Fruit fly (Drosophila melanogaster) whole organism: ENCODE results near the gene hid.

Source experiments
- CG8478 ChIP-seq: fragments of >200 bp; optimal IDR thresholded peaks from 2 replicates; lab custom pipeline; 2018; ENCODE audit warnings: inconsistent platforms
- Dll ChIP-seq: fragments of >200 bp; optimal IDR thresholded peaks from 2 replicates; lab custom pipeline; 2017
- EcR ChIP-seq, 2 experiments: fragments of >200 bp; optimal IDR thresholded peaks; 2 replicates each; lab custom pipeline; 2017; ENCODE audit warnings: missing biosample characterization in 2 of 2, missing genetic modification characterization in 2 of 2, missing genetic modification reagents in 2 of 2
- pan ChIP-seq: fragments of >200 bp; optimal IDR thresholded peaks from 2 replicates; lab custom pipeline; 2017
- psq ChIP-seq: fragments of >200 bp; optimal IDR thresholded peaks from 2 replicates; lab custom pipeline; 2017
- usp ChIP-seq: fragments of >200 bp; optimal IDR thresholded peaks from 2 replicates; lab custom pipeline; 2017; ENCODE audit warnings: missing biosample characterization, missing genetic modification characterization, mixed read lengths

The hid gene

dm6 chr3L:18225446-18226380 is 40.3 kb upstream of the hid start:
- TF ChIP-seq CG8478 (lab: Kevin White, UChicago) = no peak
- TF ChIP-seq EcR (GFP tag; optimal IDR thresholded peaks at IDR 0.05; lab: Kevin White, UChicago) = no peak
- no peak for TF ChIP-seq pan (lab: Kevin White, UChicago)
- no peak for TF ChIP-seq usp
- no peak for TF ChIP-seq psq
- no peak for TF ChIP-seq Dll (lab: Kevin White, UChicago)

- TF ChIP-seq CG8478 (lab: Kevin White, UChicago) (no peak), usp (no peak)
Observed at dm6 chr3L:18224612-18225409, 39.4 kb upstream of the hid start.

dm6 chr3L:18223437-18223836 is 38.0 kb upstream of the hid start:
- TF ChIP-seq Dll (lab: Kevin White, UChicago) = no peak
- TF ChIP-seq EcR (GFP tag; optimal IDR thresholded peaks at IDR 0.05; lab: Kevin White, UChicago) = no peak
- TF ChIP-seq usp = no peak
- no peak for TF ChIP-seq CG8478 (lab: Kevin White, UChicago)
- TF ChIP-seq psq = no peak
- TF ChIP-seq pan (lab: Kevin White, UChicago) = no peak

- TF ChIP-seq usp (no peak), EcR (GFP tag; optimal IDR thresholded peaks at IDR 0.05; lab: Kevin White, UChicago) (no peak), psq (no peak), pan (lab: Kevin White, UChicago) (no peak), CG8478 (lab: Kevin White, UChicago) (no peak), Dll (lab: Kevin White, UChicago) (no peak)
Observed at dm6 chr3L:18222284-18222683, 36.8 kb upstream of the hid start.

- TF ChIP-seq usp (no peak), pan (lab: Kevin White, UChicago) (no peak), psq (no peak), Dll (lab: Kevin White, UChicago) (no peak), EcR (GFP tag; optimal IDR thresholded peaks at IDR 0.05; lab: Kevin White, UChicago) (no peak), CG8478 (lab: Kevin White, UChicago) (no peak)
Observed at dm6 chr3L:18221275-18221858, 35.9 kb upstream of the hid start.

- TF ChIP-seq psq = no peak
- TF ChIP-seq usp = no peak
- TF ChIP-seq EcR (GFP tag; optimal IDR thresholded peaks at IDR 0.05; lab: Kevin White, UChicago) = no peak
- TF ChIP-seq pan (lab: Kevin White, UChicago) = no peak
- TF ChIP-seq Dll (lab: Kevin White, UChicago) = no peak
- TF ChIP-seq CG8478 (lab: Kevin White, UChicago) = no peak
Observed at dm6 chr3L:18219388-18219787, 33.9 kb upstream of the hid start.

- TF ChIP-seq pan (lab: Kevin White, UChicago) = no peak
Observed at dm6 chr3L:18218480-18218879, 33.0 kb upstream of the hid start.

- no peak for TF ChIP-seq CG8478 (lab: Kevin White, UChicago)
- TF ChIP-seq usp = no peak
- no peak for TF ChIP-seq psq
- TF ChIP-seq pan (lab: Kevin White, UChicago) = no peak
- no peak for TF ChIP-seq Dll (lab: Kevin White, UChicago)
- no peak for TF ChIP-seq EcR (GFP tag; optimal IDR thresholded peaks at IDR 0.05; lab: Kevin White, UChicago)
Observed at dm6 chr3L:18216931-18217330, 31.5 kb upstream of the hid start.

dm6 chr3L:18215669-18216068 is 30.2 kb upstream of the hid start:
- TF ChIP-seq EcR (GFP tag; optimal IDR thresholded peaks at IDR 0.05; lab: Kevin White, UChicago) = peak in 1 of 2 experiments; percentile 11
- no peak for TF ChIP-seq pan (lab: Kevin White, UChicago)
- TF ChIP-seq CG8478 (lab: Kevin White, UChicago) = no peak
- TF ChIP-seq psq = no peak

dm6 chr3L:18213745-18214144 is 28.3 kb upstream of the hid start:
- TF ChIP-seq EcR (GFP tag; optimal IDR thresholded peaks at IDR 0.05; lab: Kevin White, UChicago) (no peak), psq (no peak), CG8478 (lab: Kevin White, UChicago) (no peak), usp (no peak), pan (lab: Kevin White, UChicago) (no peak), Dll (lab: Kevin White, UChicago) (peak; percentile 37)

dm6 chr3L:18212237-18212653 is 26.8 kb upstream of the hid start:
- peak; percentile 75 for TF ChIP-seq pan (lab: Kevin White, UChicago)
- TF ChIP-seq psq = no peak
- TF ChIP-seq usp = no peak
- no peak for TF ChIP-seq CG8478 (lab: Kevin White, UChicago)
- TF ChIP-seq Dll (lab: Kevin White, UChicago) = no peak
- TF ChIP-seq EcR (GFP tag; optimal IDR thresholded peaks at IDR 0.05; lab: Kevin White, UChicago) = no peak

dm6 chr3L:18205516-18205915 is 20.1 kb upstream of the hid start:
- TF ChIP-seq usp = no peak
- TF ChIP-seq CG8478 (lab: Kevin White, UChicago) = no peak
- TF ChIP-seq pan (lab: Kevin White, UChicago) = no peak
- TF ChIP-seq Dll (lab: Kevin White, UChicago) = no peak
- no peak for TF ChIP-seq EcR (GFP tag; optimal IDR thresholded peaks at IDR 0.05; lab: Kevin White, UChicago)
- no peak for TF ChIP-seq psq
